Fruit fly (Drosophila melanogaster) ovary, adult (tissue): ENCODE results near the gene CG31272.
A peak's percentile ranks its signal among the peaks of the same experiment; 100 is the strongest.

Experiments used
- CG17801 ChIP-seq: fragments of 200-800 bp; optimal IDR thresholded peaks from 2 replicates; lab custom pipeline; 2019; ENCODE audit warnings: missing biosample characterization, mild to moderate bottlenecking, missing genetic modification characterization, moderate library complexity; ENCODE audit not compliant: partially characterized antibody

The CG31272 gene

DNA sequence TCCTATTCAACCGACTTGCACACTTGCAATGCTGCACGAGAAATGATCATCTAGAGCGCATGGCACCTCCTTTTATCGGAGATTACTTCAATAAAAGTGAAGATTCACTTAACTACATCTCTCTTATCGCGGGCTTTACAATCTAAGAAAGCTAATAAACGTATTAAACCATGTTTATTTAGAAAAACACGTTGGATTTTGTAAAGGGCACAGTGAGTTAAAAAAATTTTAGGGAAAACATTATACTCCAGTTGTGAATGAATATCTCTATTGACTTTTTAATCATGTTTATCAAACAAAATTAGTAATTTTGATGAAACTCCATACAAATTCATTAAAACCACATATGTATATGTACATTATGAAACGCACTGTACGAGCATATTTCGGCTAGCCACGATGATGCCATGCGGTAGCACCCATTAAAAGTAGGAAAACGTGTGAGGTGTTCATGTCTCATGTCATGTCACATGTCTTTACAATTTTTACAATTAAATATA, at the start of gene CG31272:
TSS of gene CG31272 (minus strand) at position 51 of the 500 bp plus-strand sequence.
- no peak for TF ChIP-seq CG17801

DNA sequence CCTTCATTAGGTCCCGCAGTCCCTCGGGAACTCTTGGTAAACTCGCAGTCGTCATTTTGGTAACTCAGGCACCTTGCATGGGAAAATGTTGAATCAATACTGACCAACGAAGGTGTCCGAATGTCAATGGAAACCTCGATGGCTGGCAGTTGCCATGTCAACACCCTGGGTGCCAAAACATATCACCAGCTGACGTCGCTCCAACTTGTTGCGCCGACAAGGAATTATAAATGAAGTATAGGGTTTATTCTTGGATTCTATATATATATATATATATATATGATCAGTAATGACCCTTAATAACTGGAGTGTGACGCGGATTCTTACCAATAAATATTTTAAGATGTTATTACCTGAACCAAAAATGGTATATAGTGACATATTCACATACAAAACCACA, 44.7 kb upstream of the CG31272 start, which contains the start of gene CG14692:
TSS of gene CG14692 (minus strand) at position 101 of the 400 bp plus-strand sequence.
- TF ChIP-seq CG17801 = no peak

DNA sequence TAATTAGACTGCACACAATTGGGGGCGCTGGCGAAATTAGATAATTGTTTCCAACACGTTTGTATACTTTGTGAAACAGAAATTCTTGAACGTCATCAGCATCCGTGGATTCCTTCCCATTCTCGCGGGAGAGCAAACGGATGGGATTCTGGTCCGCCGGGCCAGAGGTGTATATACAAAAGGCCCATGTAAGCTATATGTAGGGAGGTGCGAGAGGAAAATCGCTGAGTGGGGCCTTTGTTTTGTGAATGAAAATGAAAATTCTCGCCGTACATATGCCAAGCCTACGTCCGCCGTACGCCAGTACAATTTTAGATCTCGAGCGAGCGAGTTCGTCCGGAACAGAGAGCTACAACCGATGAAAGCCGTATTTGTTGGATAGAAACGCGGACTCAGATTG, 33.4 kb upstream of the CG31272 start, which contains the start of gene CG14687:
TSS of gene CG14687 (plus strand) at position 301 of the 400 bp plus-strand sequence.
- no peak for TF ChIP-seq CG17801

DNA sequence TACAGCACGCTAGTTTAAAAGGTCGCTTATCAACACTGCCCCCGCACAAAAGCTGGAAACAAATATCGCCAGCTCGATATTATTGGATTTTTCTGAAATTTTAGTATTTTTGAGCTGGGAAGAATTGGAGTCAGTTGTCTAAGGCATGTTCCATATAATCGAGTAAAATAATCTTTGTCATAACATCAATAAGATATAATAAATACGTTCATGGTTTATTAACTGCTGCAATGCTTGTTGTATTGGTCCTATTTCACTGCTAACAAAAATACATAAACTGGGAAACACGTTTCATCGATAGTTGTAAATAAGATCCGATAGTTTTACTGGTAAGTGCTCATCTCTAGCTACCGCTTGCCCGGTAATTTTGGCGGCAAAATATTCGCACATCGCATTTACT, 29.0 kb upstream of the CG31272 start, which contains the start of the genes Art1 and Mcm5:
TSS of gene Art1 (minus strand) at position 41 of the 400 bp plus-strand sequence.
TSS of gene Mcm5 (plus strand) at position 339 of the 400 bp plus-strand sequence.
- TF ChIP-seq CG17801 = peak; percentile 54

DNA sequence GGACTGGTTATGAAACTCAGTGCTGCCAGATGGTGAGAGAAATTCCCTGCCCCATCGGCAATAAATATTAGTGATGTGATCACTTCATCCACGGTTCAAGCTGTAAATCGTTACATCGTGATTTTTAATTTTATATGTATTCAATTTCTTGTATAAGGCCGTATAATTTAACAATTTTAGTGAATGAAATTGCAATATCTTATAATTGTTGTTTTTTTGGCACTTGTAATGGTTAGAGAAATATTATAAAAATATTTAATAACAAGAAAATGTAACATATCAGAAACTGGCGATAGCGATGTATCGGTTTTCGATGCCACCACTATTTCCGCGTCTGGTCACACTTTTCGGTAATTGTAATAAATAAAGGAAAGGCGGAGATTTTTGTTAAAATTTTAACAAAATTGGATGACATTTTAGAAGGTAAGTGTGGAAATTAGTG, 24.9 kb upstream of the CG31272 start, which contains the start of the genes mRpL37 and Rbp1:
TSS of gene mRpL37 (minus strand) at position 35 of the 442 bp plus-strand sequence.
TSS of gene Rbp1 (plus strand) at position 326 of the 442 bp plus-strand sequence.
- peak; percentile 73 for TF ChIP-seq CG17801

DNA sequence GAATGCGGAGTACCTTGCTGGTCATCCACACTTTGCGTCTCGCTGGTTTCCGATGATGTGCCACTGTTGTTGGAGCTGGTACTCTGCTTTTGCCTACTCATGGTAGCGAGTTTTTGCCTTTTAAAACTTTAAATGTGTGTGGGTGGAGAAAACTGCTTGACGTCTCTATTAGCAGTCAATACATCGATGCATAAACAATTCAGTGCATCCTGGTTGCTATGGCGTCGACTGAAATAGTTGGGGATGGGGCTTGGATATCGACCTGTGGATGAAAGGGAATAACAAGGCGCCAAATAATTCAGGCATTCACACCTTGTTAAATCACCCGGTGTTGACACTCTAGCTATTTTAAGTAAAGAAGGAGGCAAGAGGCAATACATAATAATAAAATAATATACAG, 23.0 kb upstream of the CG31272 start, which contains the start of gene CG42633:
TSS of gene CG42633 (minus strand) at position 101 of the 400 bp plus-strand sequence.
- no peak for TF ChIP-seq CG17801

DNA sequence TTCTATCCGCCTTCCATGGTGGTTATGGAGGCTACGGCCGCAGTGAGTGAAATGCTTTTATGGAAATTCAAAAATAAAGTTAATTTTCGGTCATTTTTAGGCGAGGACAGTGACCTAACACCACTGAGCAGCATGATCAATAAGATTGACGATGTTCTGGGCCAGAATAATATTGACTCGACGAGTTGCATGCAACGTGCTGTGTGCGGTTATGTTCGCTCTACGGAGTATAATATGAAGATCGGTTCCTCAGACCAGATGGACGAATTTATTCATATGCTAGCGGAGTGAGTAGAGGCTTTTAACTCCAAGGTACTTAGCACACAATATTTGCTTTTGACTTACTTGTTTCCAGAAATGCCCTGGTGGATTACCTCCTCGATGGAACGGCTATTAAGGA, 21.0 kb upstream of the CG31272 start:
- TF ChIP-seq CG17801 = no peak

DNA sequence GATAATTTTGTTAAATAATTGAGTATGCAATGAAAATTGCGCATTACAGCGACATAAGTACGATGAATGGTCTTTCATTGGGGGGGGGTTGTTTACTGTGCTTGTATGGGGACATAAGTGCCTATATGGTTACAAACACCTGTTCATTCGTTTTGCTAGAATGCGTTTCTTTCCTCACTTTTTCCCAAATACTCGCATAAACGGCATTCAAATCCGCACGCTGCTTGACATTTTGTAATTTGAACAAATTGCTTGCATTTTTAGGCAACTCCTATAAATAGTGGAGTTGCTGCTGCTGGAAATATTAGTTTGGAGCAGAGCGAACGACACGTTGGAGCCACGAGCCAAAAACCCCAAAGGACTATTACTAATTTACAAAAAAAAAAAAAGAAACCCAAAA, 20.1 kb upstream of the CG31272 start, which contains the start of gene Desi:
TSS of gene Desi (plus strand) at position 301 of the 400 bp plus-strand sequence.
- TF ChIP-seq CG17801 = no peak

DNA sequence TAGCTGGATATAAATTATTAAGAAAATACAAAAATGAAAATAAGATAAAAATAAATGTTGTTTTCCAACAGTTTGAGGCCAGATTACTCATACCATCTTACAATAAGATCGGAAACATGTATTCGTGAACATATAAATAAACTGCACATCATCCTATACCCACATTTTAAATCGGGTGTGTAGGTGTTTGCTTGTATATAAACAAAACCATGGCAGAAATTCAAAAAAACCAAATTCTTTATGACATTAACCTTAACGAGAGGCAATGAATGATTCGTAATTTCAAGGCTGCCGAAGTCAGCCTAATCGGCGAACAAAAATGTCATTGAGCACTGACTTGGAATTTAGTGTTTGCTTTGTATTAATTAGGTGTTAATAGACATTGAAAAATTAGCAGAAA, 19.0 kb upstream of the CG31272 start:
- no peak for TF ChIP-seq CG17801

DNA sequence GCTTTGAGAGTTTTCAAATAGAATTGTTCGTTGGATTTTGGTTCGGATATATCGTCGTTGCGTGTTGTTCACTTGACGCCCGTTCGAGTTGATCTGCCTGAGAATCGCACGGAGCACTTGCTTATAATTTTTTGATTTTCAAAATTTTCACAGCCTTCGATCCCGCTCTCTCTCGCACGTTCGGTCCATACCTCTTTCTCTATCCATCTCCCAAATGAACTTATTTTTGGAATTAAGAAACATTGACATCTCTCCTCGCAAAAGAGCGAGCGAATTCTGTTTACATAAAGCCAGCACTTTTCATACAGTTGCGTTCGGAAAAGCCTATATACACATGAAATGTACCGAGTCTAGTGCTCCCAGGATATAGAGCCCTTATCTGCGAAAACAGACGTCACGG, 18.1 kb upstream of the CG31272 start, which contains the start of the genes CG45076, CG45078 and fau:
TSS of gene CG45076 (minus strand) at position 101 of the 400 bp plus-strand sequence.
TSS of gene CG45078 (minus strand) at position 101 of the 400 bp plus-strand sequence.
TSS of gene fau (minus strand) at position 101 of the 400 bp plus-strand sequence.
- TF ChIP-seq CG17801 = no peak

DNA sequence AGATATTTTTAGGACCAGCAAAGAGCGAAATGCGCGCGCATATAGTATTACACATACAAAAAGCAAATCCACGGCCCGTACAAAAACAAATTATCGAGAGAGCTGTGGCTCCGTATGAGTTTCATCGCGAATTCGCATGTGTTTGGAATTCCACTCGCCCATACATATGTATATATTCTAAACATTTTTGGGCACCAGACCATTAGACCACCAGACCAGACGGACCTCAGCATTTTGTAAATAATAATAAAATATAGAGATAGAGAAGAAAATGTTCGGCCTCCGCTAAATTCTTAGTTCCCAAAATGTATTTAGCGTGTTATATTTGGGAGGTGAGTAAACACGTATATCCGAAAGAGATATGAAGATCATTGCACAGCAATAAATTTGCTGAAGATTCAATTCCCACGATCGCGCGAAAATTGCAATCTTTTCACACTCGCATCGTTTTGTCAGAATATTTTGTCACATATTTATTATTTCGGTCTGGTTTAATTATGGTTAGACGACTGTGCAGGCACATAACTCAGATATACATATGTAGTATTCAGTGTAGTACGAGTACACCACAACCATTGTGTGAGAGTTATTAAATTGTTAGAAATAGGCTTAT, 17.0 kb upstream of the CG31272 start:
- TF ChIP-seq CG17801 = no peak

DNA sequence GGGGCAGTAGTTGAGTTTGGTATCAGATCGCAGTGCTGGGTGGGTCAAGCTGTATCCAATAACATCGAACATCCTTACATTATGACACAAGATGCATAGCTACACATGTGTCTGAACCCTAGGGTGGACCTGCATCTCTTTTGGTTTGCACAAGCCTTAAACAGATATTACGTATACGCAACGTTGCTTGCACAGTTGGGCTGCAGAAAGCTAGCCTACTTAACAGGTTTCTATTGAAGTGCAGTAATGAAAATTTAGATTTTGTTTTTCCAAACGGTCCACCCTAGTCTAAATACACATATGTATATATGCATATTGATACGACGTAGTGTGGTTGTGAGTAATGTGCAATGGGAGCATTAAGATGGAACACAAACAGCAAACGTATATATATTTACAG, 16.0 kb upstream of the CG31272 start:
- TF ChIP-seq CG17801 = no peak

DNA sequence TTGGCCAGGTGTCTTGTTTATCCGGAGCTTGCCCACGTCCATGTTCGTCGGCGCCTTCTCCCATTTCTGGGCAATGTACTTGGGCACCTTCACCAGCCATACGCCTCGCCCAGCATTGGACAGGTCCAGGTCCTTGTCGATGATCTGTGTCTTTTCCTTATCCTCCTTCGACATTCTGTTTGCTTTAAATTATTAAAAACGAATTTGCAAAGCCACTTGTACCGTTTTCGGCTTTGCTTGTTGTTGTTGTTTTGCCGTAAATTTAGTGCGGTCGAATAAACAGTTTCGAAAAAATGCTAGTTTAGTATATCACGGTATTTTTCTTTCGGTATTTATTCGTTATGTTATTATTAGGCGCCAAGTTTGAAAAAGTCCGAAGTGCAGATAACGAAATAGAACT, 8.3 kb upstream of the CG31272 start, which contains the start of gene TfIIFbeta:
TSS of gene TfIIFbeta (minus strand) at position 279 of the 400 bp plus-strand sequence.
- TF ChIP-seq CG17801 = no peak

DNA sequence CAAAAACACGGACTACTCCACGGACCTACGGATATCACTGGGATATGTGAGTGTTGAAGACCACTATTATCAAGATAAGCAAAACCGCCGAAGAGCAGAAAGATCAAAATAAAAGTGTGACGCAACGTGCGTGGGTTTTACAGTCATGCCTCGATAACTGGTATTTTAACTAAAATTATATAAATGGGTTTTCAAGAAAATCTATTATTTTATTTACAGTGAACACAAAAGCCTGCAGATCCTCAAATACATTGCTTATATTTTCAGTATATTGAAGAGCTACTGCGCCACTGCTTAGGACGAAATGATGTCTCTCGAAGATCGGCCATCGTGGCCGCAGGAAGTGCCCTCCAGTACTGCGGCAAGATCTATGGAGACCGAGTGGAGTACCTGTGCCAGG, 2.8 kb upstream of the CG31272 start:
- TF ChIP-seq CG17801 = peak; percentile 4

DNA sequence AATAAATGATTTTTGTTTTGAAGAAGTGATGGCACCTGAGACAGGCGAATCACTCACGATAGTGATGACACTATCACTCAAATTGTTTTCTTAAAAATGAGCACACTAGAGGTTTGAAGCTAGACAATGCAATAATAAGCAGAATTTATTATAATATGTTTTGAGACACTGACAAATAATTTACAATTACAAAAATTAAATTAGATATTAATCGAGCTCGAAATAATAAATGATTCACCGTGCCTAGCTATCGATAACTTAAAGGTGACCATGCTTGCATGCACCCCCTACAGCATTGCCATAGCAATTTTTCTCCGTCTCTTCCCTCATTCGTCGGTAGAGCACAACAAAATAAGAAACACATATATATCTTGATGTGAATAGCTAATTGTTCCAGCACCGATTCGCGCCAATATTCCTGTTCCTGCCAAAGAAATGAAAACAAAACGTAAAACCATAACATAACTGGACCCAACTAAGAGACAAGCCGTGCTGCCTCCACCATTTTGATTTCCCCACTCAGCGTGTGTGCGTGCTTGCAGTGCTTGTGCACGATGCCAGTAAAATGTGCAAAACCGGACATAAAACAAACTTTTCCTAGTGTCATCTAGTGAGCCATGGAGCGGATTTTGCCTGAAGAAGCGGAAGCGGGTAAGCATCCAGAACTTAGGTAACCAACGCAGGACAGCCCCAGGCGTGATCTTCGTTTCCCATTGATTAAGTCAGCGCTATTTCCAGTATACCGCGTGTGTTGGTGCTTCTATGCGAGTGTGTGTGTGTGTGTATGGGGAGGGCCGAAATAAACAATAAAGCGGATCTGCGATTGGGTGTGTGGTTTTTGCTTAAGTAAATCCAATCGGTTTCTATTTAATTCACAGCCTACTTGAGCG, 2.0 kb upstream of the CG31272 start, which contains the start of the genes MED7 and Cap-H2:
TSS of gene MED7 (minus strand) at position 67 of the 890 bp plus-strand sequence.
TSS of gene Cap-H2 (plus strand) at position 345 of the 890 bp plus-strand sequence.
- TF ChIP-seq CG17801 = peak; percentile 63

DNA sequence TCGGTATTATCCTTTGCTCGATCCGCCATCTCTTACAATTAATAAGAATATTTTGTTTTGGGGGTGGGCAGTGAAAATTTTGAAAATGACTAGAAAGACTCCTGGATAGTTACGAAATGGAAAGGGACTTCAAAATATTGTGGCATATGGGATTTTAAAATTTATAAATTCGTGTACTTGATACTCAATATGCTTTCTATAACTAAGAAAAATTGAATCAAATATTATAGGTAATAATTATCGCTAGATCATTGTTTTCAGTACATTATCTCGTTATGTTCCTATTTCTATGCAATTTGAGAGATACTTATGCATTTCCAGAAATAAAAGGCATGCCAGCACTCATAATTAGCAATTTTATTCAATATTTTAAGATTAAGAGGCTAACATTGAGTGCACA, 3.7 kb downstream of the CG31272 start, which contains the start of gene CG14691:
TSS of gene CG14691 (minus strand) at position 101 of the 400 bp plus-strand sequence.
- TF ChIP-seq CG17801 = no peak
